Fruit fly (Drosophila melanogaster) whole organism, adult: ENCODE measurements around the gene GatC.

Experiments used
- CG11617 ChIP-seq: fragments of 200-800 bp; sonication (Bioruptor generic); optimal IDR thresholded peaks from 2 replicates; lab custom pipeline; 2017; ENCODE audit warnings: mild to moderate bottlenecking, missing biosample characterization, missing genetic modification reagents, missing genetic modification characterization
- CG12768 ChIP-seq: fragments of 200-800 bp; sonication (Bioruptor generic); optimal IDR thresholded peaks from 2 replicates; lab custom pipeline; 2017; ENCODE audit warnings: missing biosample characterization, missing genetic modification characterization, mild to moderate bottlenecking, moderate library complexity, missing genetic modification reagents
- CG14711 ChIP-seq: fragments of 200-800 bp; sonication (Bioruptor generic); optimal IDR thresholded peaks from 2 replicates; lab custom pipeline; 2018; ENCODE audit warnings: missing biosample characterization, mild to moderate bottlenecking, missing genetic modification characterization, moderate library complexity
- CG5204 ChIP-seq: fragments of 200-800 bp; sonication (Bioruptor generic); optimal IDR thresholded peaks from 2 replicates; lab custom pipeline; 2016; ENCODE audit warnings: missing biosample characterization, missing genetic modification characterization
- Mnt ChIP-seq: fragments of 200-800 bp; sonication (Bioruptor generic); optimal IDR thresholded peaks from 2 replicates; lab custom pipeline; 2016; ENCODE audit warnings: missing biosample characterization, mild to moderate bottlenecking, missing genetic modification characterization
- bab1 ChIP-seq: fragments of 200-800 bp; sonication (Bioruptor generic); optimal IDR thresholded peaks from 3 replicates; lab custom pipeline; 2019; ENCODE audit warnings: missing biosample characterization, mild to moderate bottlenecking, missing genetic modification characterization, moderate library complexity
- cnc ChIP-seq, 2 experiments: fragments of >200 bp; optimal IDR thresholded peaks; 2 replicates each; lab custom pipeline; 2017
- pad ChIP-seq: fragments of 200-800 bp; sonication (Bioruptor generic); optimal IDR thresholded peaks from 3 replicates; lab custom pipeline; 2017; ENCODE audit warnings: missing biosample characterization, missing genetic modification characterization, mild to moderate bottlenecking, moderate library complexity, missing genetic modification reagents
- tj ChIP-seq: fragments of 200-800 bp; sonication (Bioruptor generic); optimal IDR thresholded peaks from 3 replicates; lab custom pipeline; 2017; ENCODE audit warnings: missing biosample characterization, mild to moderate bottlenecking, missing genetic modification characterization, moderate library complexity

- TF ChIP-seq CG11617 (GFP tag; lab: Kevin White, UChicago) (no peak), pad (no peak), Mnt (GFP tag; lab: Kevin White, UChicago) (no peak), CG12768 (no peak), CG5204 (GFP tag; lab: Kevin White, UChicago) (no peak), cnc (optimal IDR thresholded peaks at IDR 0.05; lab: Kevin White, UChicago) (no peak), bab1 (no peak), CG14711 (no peak), tj (GFP tag; lab: Kevin White, UChicago) (no peak)
These were observed 42.2 kb downstream of the GatC start, which contains the start of gene CG16863 for dm6 chr2L:13790715-13791114.
